Worm (Caenorhabditis elegans) whole organism, L1 larva: ENCODE measurements around the gene etc-1.
A peak's percentile ranks its signal among the peaks of the same experiment; 100 is the strongest.

Experiments
- C04F5.9 ChIP-seq: sonication (generic microtip); optimal IDR thresholded peaks from 2 replicates; lab custom pipeline; 2016; ENCODE audit warnings: missing genetic modification characterization, missing compliant biosample characterization
- C16A3.4 ChIP-seq: fragments of 150-350 bp; optimal IDR thresholded peaks from 2 replicates; lab custom pipeline; 2014; ENCODE audit warnings: missing biosample characterization, missing genetic modification characterization
- F16B12.6 ChIP-seq: fragments of 150-350 bp; optimal IDR thresholded peaks from 2 replicates; lab custom pipeline; 2014; ENCODE audit warnings: missing biosample characterization, missing genetic modification characterization
- Y116A8C.19 ChIP-seq: sonication (generic microtip); optimal IDR thresholded peaks from 2 replicates; lab custom pipeline; 2016; ENCODE audit warnings: missing compliant biosample characterization, missing genetic modification characterization, borderline replicate concordance
- aha-1 ChIP-seq: fragments of 150-350 bp; optimal IDR thresholded peaks from 2 replicates; lab custom pipeline; 2014; ENCODE audit warnings: missing biosample characterization, missing genetic modification characterization
- alr-1 ChIP-seq: fragments of 200-800 bp; sonication (Bioruptor generic); optimal IDR thresholded peaks from 2 replicates; lab custom pipeline; 2018; ENCODE audit warnings: borderline replicate concordance, mild to moderate bottlenecking, missing genetic modification characterization, missing compliant biosample characterization
- aly-2 ChIP-seq: fragments of 150-350 bp; optimal IDR thresholded peaks from 2 replicates; lab custom pipeline; 2014; ENCODE audit warnings: missing biosample characterization, missing genetic modification characterization
- ama-1 ChIP-seq: fragments of 150-350 bp; optimal IDR thresholded peaks from 2 replicates; lab custom pipeline; 2014
- blmp-1 ChIP-seq: fragments of 150-350 bp; optimal IDR thresholded peaks from 2 replicates; lab custom pipeline; 2014; ENCODE audit warnings: missing biosample characterization, missing genetic modification characterization
- ceh-63 ChIP-seq: fragments of 200-800 bp; sonication (Bioruptor generic); optimal IDR thresholded peaks from 2 replicates; lab custom pipeline; 2018; ENCODE audit warnings: mild to moderate bottlenecking, missing genetic modification characterization, missing compliant biosample characterization
- ceh-82 ChIP-seq, 3 experiments: fragments of 150-350 bp in 1 of 3; sonication (generic microtip) in 2 of 3; optimal IDR thresholded peaks; 2 replicates each; lab custom pipeline; 2014 to 2017; ENCODE audit warnings: missing biosample characterization in 3 of 3, missing genetic modification characterization in 3 of 3
- ceh-88 ChIP-seq: fragments of 200-800 bp; sonication (Bioruptor generic); IDR thresholded peaks from 2 replicates; pipeline ENCODE4 v1.3.6; 2022; ENCODE audit warnings: missing genetic modification characterization, missing compliant biosample characterization
- ceh-90 ChIP-seq: sonication (generic microtip); optimal IDR thresholded peaks from 2 replicates; lab custom pipeline; 2016; ENCODE audit warnings: missing genetic modification characterization, missing compliant biosample characterization
- ces-1 ChIP-seq: fragments of 150-350 bp; optimal IDR thresholded peaks from 2 replicates; lab custom pipeline; 2014; ENCODE audit warnings: missing biosample characterization, missing genetic modification reagents, missing genetic modification characterization
- efl-3 ChIP-seq: fragments of 200-800 bp; sonication (Bioruptor generic); optimal IDR thresholded peaks from 2 replicates; lab custom pipeline; 2018; ENCODE audit warnings: mild to moderate bottlenecking, missing genetic modification characterization, missing compliant biosample characterization
- egl-13 ChIP-seq: sonication (generic microtip); optimal IDR thresholded peaks from 2 replicates; lab custom pipeline; 2016; ENCODE audit warnings: missing genotype, missing genetic modification reagents, missing genetic modification characterization, missing compliant biosample characterization
- egl-27 ChIP-seq, 2 experiments: fragments of 150-350 bp in 1 of 2; sonication (generic microtip); optimal IDR thresholded peaks; 3 replicates each; lab custom pipeline; 2017 to 2018; ENCODE audit warnings: missing biosample characterization in 2 of 2, missing genetic modification characterization in 2 of 2, missing genetic modification reagents in 2 of 2
- elt-2 ChIP-seq: sonication (generic microtip); optimal IDR thresholded peaks from 2 replicates; lab custom pipeline; 2016; ENCODE audit warnings: missing genetic modification characterization, mild to moderate bottlenecking, inconsistent platforms, missing compliant biosample characterization, missing genetic modification reagents
- ets-5 ChIP-seq: fragments of 200-800 bp; sonication (Bioruptor generic); IDR thresholded peaks from 2 replicates; pipeline ENCODE4 v1.3.6; 2022; ENCODE audit warnings: missing genetic modification characterization, missing compliant biosample characterization
- fkh-10 ChIP-seq: sonication (generic microtip); optimal IDR thresholded peaks from 2 replicates; lab custom pipeline; 2017; ENCODE audit warnings: missing biosample characterization, missing genetic modification reagents, missing genetic modification characterization
- fkh-8 ChIP-seq: sonication (generic microtip); optimal IDR thresholded peaks from 2 replicates; lab custom pipeline; 2016; ENCODE audit warnings: mild to moderate bottlenecking, missing genetic modification characterization, missing compliant biosample characterization
- fos-1 ChIP-seq: fragments of 150-350 bp; optimal IDR thresholded peaks from 2 replicates; lab custom pipeline; 2014; ENCODE audit warnings: missing biosample characterization, missing genetic modification characterization
- grh-1 ChIP-seq: fragments of 200-800 bp; sonication (Bioruptor generic); IDR thresholded peaks from 2 replicates; pipeline ENCODE4 v1.3.6; 2022; ENCODE audit warnings: missing genetic modification reagents, missing genetic modification characterization, missing compliant biosample characterization
- hlh-17 ChIP-seq: fragments of 200-800 bp; sonication (Bioruptor generic); optimal IDR thresholded peaks from 2 replicates; lab custom pipeline; 2018; ENCODE audit warnings: missing genetic modification characterization, mild to moderate bottlenecking, missing compliant biosample characterization, moderate library complexity, borderline replicate concordance
- jun-1 ChIP-seq: fragments of 150-350 bp; optimal IDR thresholded peaks from 2 replicates; lab custom pipeline; 2014; ENCODE audit warnings: missing biosample characterization, missing genetic modification reagents, missing genetic modification characterization
- lin-13 ChIP-seq: fragments of 150-350 bp; optimal IDR thresholded peaks from 2 replicates; lab custom pipeline; 2014; ENCODE audit warnings: missing biosample characterization, missing genetic modification reagents, missing genetic modification characterization
- lin-14 ChIP-seq: fragments of 200-800 bp; sonication (Bioruptor generic); optimal IDR thresholded peaks from 2 replicates; lab custom pipeline; 2018; ENCODE audit warnings: mild to moderate bottlenecking, missing genetic modification characterization, moderate library complexity, missing compliant biosample characterization
- lin-35 ChIP-seq, 2 experiments: fragments of 150-350 bp; optimal IDR thresholded peaks; 2 replicates each; lab custom pipeline; 2014; ENCODE audit warnings: missing biosample characterization in 2 of 2, missing genetic modification characterization in 2 of 2, missing genetic modification reagents in 2 of 2
- lin-39 ChIP-seq: fragments of 150-350 bp; optimal IDR thresholded peaks from 2 replicates; lab custom pipeline; 2014; ENCODE audit warnings: missing biosample characterization, missing genetic modification reagents, missing genetic modification characterization
- lir-3 ChIP-seq: sonication (generic microtip); optimal IDR thresholded peaks from 2 replicates; lab custom pipeline; 2016; ENCODE audit warnings: mild to moderate bottlenecking, missing genetic modification characterization, moderate library complexity, missing compliant biosample characterization; ENCODE audit not compliant: poor library complexity
- lsy-2 ChIP-seq, 2 experiments: fragments of 150-350 bp; optimal IDR thresholded peaks; 2 replicates each; lab custom pipeline; 2014; ENCODE audit warnings: missing biosample characterization in 2 of 2, missing genetic modification characterization in 2 of 2
- mab-9 ChIP-seq: fragments of 200-800 bp; sonication (Bioruptor generic); IDR thresholded peaks from 2 replicates; pipeline ENCODE4 v1.3.6; 2022; ENCODE audit warnings: missing genetic modification reagents, missing genetic modification characterization, missing compliant biosample characterization
- mef-2 ChIP-seq: fragments of 150-350 bp; optimal IDR thresholded peaks from 2 replicates; lab custom pipeline; 2014; ENCODE audit warnings: missing biosample characterization, missing genetic modification characterization
- mep-1 ChIP-seq: fragments of 150-350 bp; optimal IDR thresholded peaks from 2 replicates; lab custom pipeline; 2014; ENCODE audit warnings: missing biosample characterization, missing genetic modification characterization
- nhr-12 ChIP-seq: sonication (generic microtip); optimal IDR thresholded peaks from 2 replicates; lab custom pipeline; 2017; ENCODE audit warnings: missing biosample characterization, missing genetic modification characterization
- nhr-19 ChIP-seq: fragments of 200-800 bp; sonication (Bioruptor generic); conservative IDR thresholded peaks from 2 replicates; pipeline ENCODE4 v1.3.6; 2022; ENCODE audit warnings: missing genetic modification characterization, missing compliant biosample characterization
- nhr-20 ChIP-seq: sonication (generic microtip); optimal IDR thresholded peaks from 2 replicates; lab custom pipeline; 2016; ENCODE audit warnings: mild to moderate bottlenecking, missing genetic modification characterization, missing compliant biosample characterization
- nhr-28 ChIP-seq: fragments of 150-350 bp; optimal IDR thresholded peaks from 2 replicates; lab custom pipeline; 2014; ENCODE audit warnings: missing biosample characterization, missing genetic modification characterization
- nhr-47 ChIP-seq: sonication (generic microtip); optimal IDR thresholded peaks from 2 replicates; lab custom pipeline; 2016; ENCODE audit warnings: mild to moderate bottlenecking, missing genetic modification characterization, moderate library complexity, missing compliant biosample characterization
- nhr-71 ChIP-seq: sonication (generic microtip); optimal IDR thresholded peaks from 2 replicates; lab custom pipeline; 2016; ENCODE audit warnings: mild to moderate bottlenecking, missing genetic modification characterization, moderate library complexity, missing compliant biosample characterization
- nhr-77 ChIP-seq: fragments of 150-350 bp; optimal IDR thresholded peaks from 2 replicates; lab custom pipeline; 2014; ENCODE audit warnings: missing biosample characterization, missing genetic modification characterization
- nhr-84 ChIP-seq: sonication (generic microtip); optimal IDR thresholded peaks from 2 replicates; lab custom pipeline; 2017; ENCODE audit warnings: missing biosample characterization, missing genetic modification characterization
- pqm-1 ChIP-seq: sonication (generic microtip); optimal IDR thresholded peaks from 3 replicates; lab custom pipeline; 2017; ENCODE audit warnings: missing biosample characterization, missing genetic modification characterization
- rnt-1 ChIP-seq: sonication (generic microtip); optimal IDR thresholded peaks from 2 replicates; lab custom pipeline; 2016; ENCODE audit warnings: mild to moderate bottlenecking, missing genetic modification characterization, moderate library complexity, missing compliant biosample characterization
- snu-23 ChIP-seq: sonication (generic microtip); optimal IDR thresholded peaks from 2 replicates; lab custom pipeline; 2016; ENCODE audit warnings: missing genetic modification characterization, missing compliant biosample characterization
- unc-30 ChIP-seq: sonication (generic microtip); optimal IDR thresholded peaks from 2 replicates; lab custom pipeline; 2017; ENCODE audit warnings: missing biosample characterization, missing genetic modification characterization
- unc-62 ChIP-seq: fragments of 150-350 bp; optimal IDR thresholded peaks from 2 replicates; lab custom pipeline; 2014; ENCODE audit warnings: missing biosample characterization, missing genetic modification reagents, missing genetic modification characterization
- zag-1 ChIP-seq: fragments of 150-350 bp; optimal IDR thresholded peaks from 2 replicates; lab custom pipeline; 2014; ENCODE audit warnings: missing biosample characterization, missing genetic modification characterization

The etc-1 gene

DNA sequence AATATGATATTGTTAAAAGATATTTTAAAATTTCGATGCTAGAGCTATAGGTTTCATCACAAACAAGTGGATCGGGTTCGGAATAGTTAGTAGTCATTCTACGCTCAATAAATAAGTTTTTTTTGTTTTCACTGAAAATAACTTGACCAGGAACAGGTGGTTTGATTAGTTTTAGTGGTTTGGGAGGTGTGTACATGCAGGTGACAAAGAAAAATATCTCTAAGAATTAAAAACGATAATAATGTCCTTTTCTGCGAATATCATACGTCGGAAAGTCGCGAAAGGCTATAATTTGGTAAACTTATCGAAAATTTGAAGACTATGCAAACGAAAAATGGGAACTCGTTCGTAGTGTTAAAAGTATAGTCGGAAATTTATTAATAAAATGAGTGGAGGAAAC lies 45.7 kb downstream of the etc-1 start, which contains the start of gene srg-15:
Gene srg-15 (minus strand): TSS at position 101 of the 400 bp plus-strand sequence.
- TF ChIP-seq elt-2 (tag; lab: Kevin White, UChicago): no peak
- no peak for TF ChIP-seq nhr-84
- no peak for TF ChIP-seq egl-13 (tag; lab: Kevin White, UChicago)
- TF ChIP-seq lin-39 (tag; lab: Kevin White, UChicago): no peak
- peak; percentile 26 for TF ChIP-seq nhr-71 (tag; lab: Kevin White, UChicago)
- TF ChIP-seq mef-2 (tag; lab: Kevin White, UChicago): no peak
- TF ChIP-seq nhr-77 (tag; lab: Kevin White, UChicago): no peak
- no peak for TF ChIP-seq aha-1 (tag; lab: Kevin White, UChicago)
- no peak for TF ChIP-seq nhr-12 (tag; lab: Kevin White, UChicago)
- no peak for TF ChIP-seq fos-1 (tag; lab: Kevin White, UChicago)
- TF ChIP-seq ets-5 (GFP tag; lab: Robert Waterston, UW): no peak
- TF ChIP-seq grh-1: no peak
- no peak for TF ChIP-seq ces-1
- no peak for TF ChIP-seq ceh-90
- TF ChIP-seq fkh-8 (tag; lab: Kevin White, UChicago): peak; percentile 56
- TF ChIP-seq nhr-47 (tag; lab: Kevin White, UChicago): peak; percentile 25
- TF ChIP-seq ceh-88 (GFP tag; lab: Robert Waterston, UW): no peak

DNA sequence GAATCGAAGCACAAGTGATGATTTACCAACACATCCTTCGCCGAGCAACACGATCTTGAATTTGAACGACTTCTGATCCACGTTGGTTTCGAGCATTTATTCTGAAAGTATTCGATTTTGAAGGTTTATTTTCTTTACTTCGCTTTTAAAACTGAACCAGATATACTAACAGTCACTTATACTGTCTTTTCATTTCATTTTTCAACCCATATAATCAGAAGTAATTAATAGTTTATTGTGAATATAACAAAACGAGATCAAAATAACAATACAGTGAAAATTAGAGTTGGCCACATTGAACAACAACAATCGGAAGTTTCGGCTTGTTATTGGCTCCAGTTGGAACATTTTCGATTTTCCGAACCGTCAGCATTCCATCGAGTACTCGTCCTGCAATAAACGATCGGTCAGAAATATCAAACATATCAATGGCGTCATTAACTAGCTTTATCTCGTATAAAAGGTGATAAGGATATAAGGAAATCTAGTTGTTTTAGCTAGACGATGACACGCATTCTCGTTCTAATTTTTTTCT lies 50.3 kb downstream of the etc-1 start, which contains the start of the genes rab-21 and T01B7.13:
Gene rab-21 (minus strand): TSS at position 101 of the 535 bp plus-strand sequence.
Gene T01B7.13 (plus strand): TSS at position 485 of the 535 bp plus-strand sequence.
- no peak for TF ChIP-seq C04F5.9 (tag; lab: Kevin White, UChicago)
- TF ChIP-seq unc-62: no peak
- TF ChIP-seq lir-3 (tag; lab: Kevin White, UChicago): no peak
- no peak for TF ChIP-seq blmp-1 (tag; lab: Kevin White, UChicago)
- TF ChIP-seq nhr-20 (tag; lab: Kevin White, UChicago): no peak
- no peak for TF ChIP-seq egl-27 (tag; optimal IDR thresholded peaks at IDR 0.05; lab: Kevin White, UChicago)
- no peak for TF ChIP-seq fkh-8 (tag; lab: Kevin White, UChicago)
- TF ChIP-seq ceh-88 (GFP tag; lab: Robert Waterston, UW): no peak
- TF ChIP-seq Y116A8C.19: no peak
- no peak for TF ChIP-seq mab-9 (GFP tag; lab: Robert Waterston, UW)
- no peak for TF ChIP-seq F16B12.6 (tag; lab: Kevin White, UChicago)
- no peak for TF ChIP-seq ama-1
- no peak for TF ChIP-seq lin-39 (tag; lab: Kevin White, UChicago)
- TF ChIP-seq lin-14: no peak
- TF ChIP-seq ceh-63 (GFP tag; lab: Kevin White, UChicago): no peak
- no peak for TF ChIP-seq rnt-1 (tag; lab: Kevin White, UChicago)
- no peak for TF ChIP-seq zag-1 (tag; lab: Kevin White, UChicago)
- no peak for TF ChIP-seq pqm-1 (tag; lab: Kevin White, UChicago)
- no peak for TF ChIP-seq ceh-90
- no peak for TF ChIP-seq unc-30 (tag; lab: Kevin White, UChicago)

DNA sequence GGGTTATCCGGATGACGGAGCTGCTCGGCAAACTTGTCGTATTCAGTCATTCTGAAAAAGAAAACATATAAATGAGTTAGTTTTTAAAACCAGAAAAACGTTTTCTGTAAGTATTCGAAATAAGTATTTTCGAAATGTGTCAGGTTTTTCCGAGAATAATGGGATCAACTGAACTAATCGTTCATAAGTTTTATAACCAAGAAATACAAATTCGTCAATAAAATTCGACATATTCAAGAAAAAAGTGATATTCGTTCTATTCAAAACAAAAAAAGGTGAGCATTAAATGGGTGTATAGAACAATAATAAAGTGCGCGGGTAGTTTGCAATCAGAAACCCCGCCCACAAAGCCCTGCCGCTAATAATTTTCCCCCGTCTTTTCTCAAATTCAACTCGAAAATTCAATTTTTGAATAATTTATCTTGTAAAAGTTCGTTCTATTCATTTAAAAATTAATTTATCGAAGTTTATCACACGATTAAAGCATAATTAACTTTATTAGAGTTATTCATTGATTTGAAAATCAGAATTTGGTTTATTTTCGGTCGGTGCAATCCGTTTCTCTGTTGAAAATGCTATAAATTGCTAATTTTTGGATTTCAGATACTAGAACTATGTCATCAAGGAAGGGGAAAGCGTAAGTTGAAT lies 51.7 kb downstream of the etc-1 start, which contains the start of the genes cyn-11 and T01B7.5:
Gene cyn-11 (minus strand): TSS at position 51 of the 648 bp plus-strand sequence.
Gene T01B7.5 (plus strand): TSS at position 598 of the 648 bp plus-strand sequence.
- TF ChIP-seq efl-3 (GFP tag; lab: Kevin White, UChicago) (no peak), alr-1 (no peak), ces-1 (no peak), lsy-2 (tag; optimal IDR thresholded peaks at IDR 0.05; lab: Kevin White, UChicago) (peak; percentile 27 to 54), nhr-71 (tag; lab: Kevin White, UChicago) (peak; percentile 23), aly-2 (tag; lab: Kevin White, UChicago) (no peak), lin-35 (GFP tag; optimal IDR thresholded peaks at IDR 0.05; lab: Kevin White, UChicago) (peak; percentile 9 to 40), mep-1 (tag; lab: Kevin White, UChicago) (peak; percentile 47), fkh-10 (GFP tag; lab: Kevin White, UChicago) (no peak), nhr-28 (tag; lab: Kevin White, UChicago) (no peak), ceh-82 (tag; optimal IDR thresholded peaks at IDR 0.05; lab: Kevin White, UChicago) (peak in 1 of 3 experiments; percentile 18), lir-3 (tag; lab: Kevin White, UChicago) (no peak), nhr-12 (tag; lab: Kevin White, UChicago) (no peak), snu-23 (GFP tag; lab: Kevin White, UChicago) (peak; percentile 40), C16A3.4 (tag; lab: Kevin White, UChicago) (peak; percentile 31), lin-13 (GFP tag; lab: Kevin White, UChicago) (no peak), nhr-47 (tag; lab: Kevin White, UChicago) (peak; percentile 4), jun-1 (tag; lab: Kevin White, UChicago) (no peak), hlh-17 (GFP tag; lab: Kevin White, UChicago) (no peak), nhr-19 (GFP tag; lab: Robert Waterston, UW) (0 out of 2 replicates have a peak, but pooled peaks have one; percentile 20)
